Worm (Caenorhabditis elegans) whole organism, L3 larva: ENCODE results near the gene pqn-75.
A peak's percentile ranks its signal among the peaks of the same experiment; 100 is the strongest.

Experiments used
- R02D3.7 ChIP-seq: fragments of 150-350 bp; optimal IDR thresholded peaks from 2 replicates; lab custom pipeline; 2014; ENCODE audit warnings: missing biosample characterization, missing genetic modification characterization
- aly-2 ChIP-seq: fragments of 150-350 bp; optimal IDR thresholded peaks from 2 replicates; lab custom pipeline; 2014; ENCODE audit warnings: missing biosample characterization, missing genetic modification characterization
- ama-1 ChIP-seq: fragments of 150-350 bp; optimal IDR thresholded peaks from 2 replicates; lab custom pipeline; 2018
- ceh-16 ChIP-seq: sonication (generic microtip); optimal IDR thresholded peaks from 2 replicates; lab custom pipeline; 2017; ENCODE audit warnings: missing biosample characterization, missing genetic modification characterization
- ceh-28 ChIP-seq: fragments of 150-350 bp; optimal IDR thresholded peaks from 2 replicates; lab custom pipeline; 2014; ENCODE audit warnings: missing biosample characterization, missing genetic modification reagents, missing genetic modification characterization
- ceh-9 ChIP-seq: sonication (generic microtip); optimal IDR thresholded peaks from 2 replicates; lab custom pipeline; 2018; ENCODE audit warnings: missing biosample characterization, missing genetic modification characterization
- egl-27 ChIP-seq: sonication (generic microtip); optimal IDR thresholded peaks from 4 replicates; lab custom pipeline; 2017; ENCODE audit warnings: missing biosample characterization, missing genetic modification reagents, missing genetic modification characterization
- elt-1 ChIP-seq: fragments of 150-350 bp; optimal IDR thresholded peaks from 2 replicates; lab custom pipeline; 2014; ENCODE audit warnings: missing biosample characterization, missing genetic modification characterization
- elt-2 ChIP-seq: sonication (generic microtip); optimal IDR thresholded peaks from 2 replicates; lab custom pipeline; 2016; ENCODE audit warnings: missing genetic modification reagents, mild to moderate bottlenecking, missing genetic modification characterization, missing compliant biosample characterization
- elt-3 ChIP-seq, 3 experiments: fragments of 150-350 bp in 1 of 3; sonication (generic microtip) in 2 of 3; optimal IDR thresholded peaks; 2 replicates in 2 of 3; 4 replicates in 1 of 3; lab custom pipeline; 2014 to 2017; ENCODE audit warnings: missing biosample characterization in 3 of 3, missing genetic modification characterization in 3 of 3
- fos-1 ChIP-seq: fragments of 150-350 bp; optimal IDR thresholded peaks from 2 replicates; lab custom pipeline; 2014; ENCODE audit warnings: missing biosample characterization, missing genetic modification characterization
- hmg-11 ChIP-seq: sonication (generic microtip); optimal IDR thresholded peaks from 2 replicates; lab custom pipeline; 2016; ENCODE audit warnings: missing genetic modification characterization, missing compliant biosample characterization
- jun-1 ChIP-seq: fragments of 150-350 bp; optimal IDR thresholded peaks from 2 replicates; lab custom pipeline; 2014; ENCODE audit warnings: missing biosample characterization, missing genetic modification reagents, missing genetic modification characterization
- lin-15B ChIP-seq: fragments of 150-350 bp; optimal IDR thresholded peaks from 2 replicates; lab custom pipeline; 2014; ENCODE audit warnings: missing biosample characterization, missing genetic modification characterization
- lin-39 ChIP-seq: fragments of 150-350 bp; optimal IDR thresholded peaks from 2 replicates; lab custom pipeline; 2018; ENCODE audit warnings: missing biosample characterization, missing genetic modification reagents, missing genetic modification characterization
- mdl-1 ChIP-seq: fragments of 150-350 bp; optimal IDR thresholded peaks from 2 replicates; lab custom pipeline; 2014; ENCODE audit warnings: missing biosample characterization, missing genetic modification characterization
- mml-1 ChIP-seq: fragments of 150-350 bp; sonication (generic microtip); optimal IDR thresholded peaks from 3 replicates; lab custom pipeline; 2014; ENCODE audit warnings: missing biosample characterization, missing genetic modification characterization
- nfya-1 ChIP-seq: sonication (generic microtip); optimal IDR thresholded peaks from 2 replicates; lab custom pipeline; 2017; ENCODE audit warnings: missing genetic modification characterization, mild to moderate bottlenecking, missing compliant biosample characterization, antibody characterized with exemption, moderate library complexity; ENCODE audit not compliant: insufficient read depth
- nhr-11 ChIP-seq: fragments of 150-350 bp; optimal IDR thresholded peaks from 2 replicates; lab custom pipeline; 2014; ENCODE audit warnings: missing biosample characterization, missing genetic modification characterization
- nhr-12 ChIP-seq: fragments of 150-350 bp; optimal IDR thresholded peaks from 2 replicates; lab custom pipeline; 2014; ENCODE audit warnings: missing biosample characterization, missing genetic modification characterization
- nhr-23 ChIP-seq: fragments of 150-350 bp; optimal IDR thresholded peaks from 2 replicates; lab custom pipeline; 2014; ENCODE audit warnings: missing biosample characterization, missing genetic modification reagents, missing genetic modification characterization
- nhr-25 ChIP-seq: sonication (generic microtip); optimal IDR thresholded peaks from 2 replicates; lab custom pipeline; 2017; ENCODE audit warnings: missing biosample characterization, missing genetic modification characterization
- nhr-43 ChIP-seq: sonication (generic microtip); optimal IDR thresholded peaks from 2 replicates; lab custom pipeline; 2016; ENCODE audit warnings: mild to moderate bottlenecking, missing genetic modification characterization, missing compliant biosample characterization; ENCODE audit not compliant: poor library complexity, severe bottlenecking
- nhr-67 ChIP-seq: fragments of 150-350 bp; optimal IDR thresholded peaks from 2 replicates; lab custom pipeline; 2014; ENCODE audit warnings: missing biosample characterization, missing genetic modification characterization
- nhr-76 ChIP-seq: fragments of 150-350 bp; sonication (generic microtip); optimal IDR thresholded peaks from 5 replicates; lab custom pipeline; 2014; ENCODE audit warnings: missing biosample characterization, missing genetic modification characterization
- nhr-77 ChIP-seq: fragments of 150-350 bp; optimal IDR thresholded peaks from 2 replicates; lab custom pipeline; 2014; ENCODE audit warnings: missing biosample characterization, missing genetic modification characterization
- pha-4 ChIP-seq: fragments of 150-350 bp; optimal IDR thresholded peaks from 2 replicates; lab custom pipeline; 2014; ENCODE audit warnings: missing biosample characterization, missing genetic modification reagents, missing genetic modification characterization
- pqm-1 ChIP-seq: fragments of 150-350 bp; optimal IDR thresholded peaks from 2 replicates; lab custom pipeline; 2017; ENCODE audit warnings: missing biosample characterization, missing genetic modification characterization, inconsistent platforms
- skn-1 ChIP-seq: fragments of 150-350 bp; optimal IDR thresholded peaks from 2 replicates; lab custom pipeline; 2014; ENCODE audit warnings: missing biosample characterization, missing genetic modification characterization
- snpc-4 ChIP-seq: fragments of 150-350 bp; optimal IDR thresholded peaks from 2 replicates; lab custom pipeline; 2014; ENCODE audit warnings: missing biosample characterization, missing genetic modification characterization
- tbx-2 ChIP-seq: sonication (generic microtip); optimal IDR thresholded peaks from 2 replicates; lab custom pipeline; 2016; ENCODE audit warnings: mild to moderate bottlenecking, missing genetic modification characterization, missing compliant biosample characterization
- zag-1 ChIP-seq: fragments of 150-350 bp; optimal IDR thresholded peaks from 2 replicates; lab custom pipeline; 2014; ENCODE audit warnings: missing biosample characterization, missing genetic modification characterization
- ztf-11 ChIP-seq: fragments of 150-350 bp; optimal IDR thresholded peaks from 2 replicates; lab custom pipeline; 2014; ENCODE audit warnings: missing biosample characterization, missing genetic modification characterization
- ztf-4 ChIP-seq: fragments of 150-350 bp; optimal IDR thresholded peaks from 2 replicates; lab custom pipeline; 2014; ENCODE audit warnings: missing biosample characterization, missing genetic modification characterization

Gene pqn-75

ce11 chrIV:4027106-4027888, 44.8 kb upstream of the pqn-75 start:
- TF ChIP-seq ztf-4 (tag; lab: Kevin White, UChicago) (no peak), mml-1 (no peak), pha-4 (tag; lab: Kevin White, UChicago) (no peak), pqm-1 (tag; lab: Kevin White, UChicago) (peak; percentile 4), fos-1 (tag; lab: Kevin White, UChicago) (no peak), egl-27 (tag; lab: Kevin White, UChicago) (no peak), jun-1 (peak; percentile 34), nhr-43 (tag; lab: Kevin White, UChicago) (no peak), mdl-1 (no peak), aly-2 (tag; lab: Kevin White, UChicago) (no peak), elt-2 (tag; lab: Kevin White, UChicago) (peak; percentile 68), nhr-67 (tag; lab: Kevin White, UChicago) (no peak), R02D3.7 (tag; lab: Kevin White, UChicago) (no peak), ceh-16 (tag; lab: Kevin White, UChicago) (no peak), ceh-28 (tag; lab: Kevin White, UChicago) (no peak)

- TF ChIP-seq jun-1 (peak; percentile 54), zag-1 (tag; lab: Kevin White, UChicago) (no peak), pha-4 (tag; lab: Kevin White, UChicago) (peak; percentile 77), skn-1 (tag; lab: Kevin White, UChicago) (peak; percentile 78), nhr-25 (tag; lab: Kevin White, UChicago) (peak; percentile 89), snpc-4 (peak; percentile 62), nhr-43 (tag; lab: Kevin White, UChicago) (peak; percentile 41), mdl-1 (peak; percentile 40), elt-2 (tag; lab: Kevin White, UChicago) (peak; percentile 84), nhr-12 (tag; lab: Kevin White, UChicago) (no peak), lin-39 (peak; percentile 91), tbx-2 (tag; lab: Kevin White, UChicago) (peak; percentile 26), hmg-11 (tag; lab: Kevin White, UChicago) (peak; percentile 47), egl-27 (tag; lab: Kevin White, UChicago) (peak; percentile 59), nhr-11 (no peak), nfya-1 (peak; percentile 54), pqm-1 (tag; lab: Kevin White, UChicago) (peak; percentile 22), lin-15B (tag; lab: Kevin White, UChicago) (peak; percentile 3), elt-1 (tag; lab: Kevin White, UChicago) (peak; percentile 17), elt-3 (tag; optimal IDR thresholded peaks at IDR 0.05; lab: Kevin White, UChicago) (no peak), nhr-23 (tag; lab: Kevin White, UChicago) (peak; percentile 55), ztf-11 (tag; lab: Kevin White, UChicago) (no peak), ama-1 (lab: Kevin White, UChicago) (peak; percentile 26)
These were observed 44.0 kb upstream of the pqn-75 start for ce11 chrIV:4028177-4028576.

- TF ChIP-seq pqm-1 (tag; lab: Kevin White, UChicago) = peak; percentile 41
- no peak for TF ChIP-seq pha-4 (tag; lab: Kevin White, UChicago)
- TF ChIP-seq zag-1 (tag; lab: Kevin White, UChicago) = no peak
- TF ChIP-seq nhr-76 (tag; lab: Kevin White, UChicago) = no peak
- TF ChIP-seq jun-1 = peak; percentile 15
- TF ChIP-seq egl-27 (tag; lab: Kevin White, UChicago) = no peak
- peak; percentile 60 for TF ChIP-seq ama-1 (lab: Kevin White, UChicago)
- no peak for TF ChIP-seq nhr-77 (tag; lab: Kevin White, UChicago)
- no peak for TF ChIP-seq ztf-11 (tag; lab: Kevin White, UChicago)
- peak; percentile 33 for TF ChIP-seq nhr-25 (tag; lab: Kevin White, UChicago)
- peak; percentile 75 for TF ChIP-seq elt-2 (tag; lab: Kevin White, UChicago)
- TF ChIP-seq tbx-2 (tag; lab: Kevin White, UChicago) = no peak
- no peak for TF ChIP-seq ceh-9
These were observed 42.8 kb upstream of the pqn-75 start for ce11 chrIV:4029288-4029687.
